Fruit fly (Drosophila melanogaster): ENCODE data around the gene CG32547.

Gene CG32547

DNA sequence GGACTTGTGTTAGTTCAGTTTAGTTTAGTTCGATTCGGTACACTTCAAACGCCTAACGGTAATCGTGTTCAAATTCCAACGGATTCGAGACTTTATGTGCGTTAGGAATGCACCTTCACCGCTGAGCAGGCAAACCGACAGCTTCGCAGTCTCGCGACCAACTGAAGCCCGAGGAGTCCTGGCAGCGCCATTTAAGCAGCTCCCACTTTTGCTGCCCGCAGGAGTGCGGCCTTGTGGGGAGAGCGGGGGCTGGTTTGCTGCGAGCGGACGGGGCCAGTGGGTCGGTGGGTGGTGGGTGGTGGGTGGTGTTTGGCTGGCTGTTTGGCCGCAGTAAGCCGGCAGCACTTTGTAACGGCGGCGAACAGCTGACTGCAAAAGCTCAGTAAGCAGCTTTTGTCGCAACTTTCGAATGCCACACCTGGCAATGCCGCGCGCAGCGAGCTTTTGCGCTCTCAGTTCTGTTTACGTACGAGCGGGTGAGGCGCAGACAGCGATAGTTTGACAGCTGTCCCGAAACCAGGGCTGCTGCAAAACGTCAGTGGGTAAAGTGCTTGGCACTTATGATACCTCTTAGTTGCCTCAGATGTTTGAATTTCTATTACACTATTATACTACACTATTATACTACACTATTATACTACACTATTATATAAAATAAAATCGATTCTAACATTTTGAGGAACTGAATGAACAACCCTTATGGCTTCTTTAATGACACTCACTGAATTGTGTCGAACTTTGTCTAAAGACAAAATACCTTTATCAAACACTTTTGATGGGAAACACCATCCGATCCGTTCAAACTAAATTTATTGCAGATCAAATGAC lies at the start of gene CG32547 (continued):
- TF ChIP-seq Lpt (GFP tag; optimal IDR thresholded peaks at IDR 0.05) (no peak), CG4820 (GFP tag; optimal IDR thresholded peaks at IDR 0.05) (no peak), Fer1 (GFP tag; optimal IDR thresholded peaks at IDR 0.05) (peak; percentile 51), crp (GFP tag; optimal IDR thresholded peaks at IDR 0.05) (peak in 1 of 2 experiments; percentile 78), Med (GFP tag) (peak; percentile 58), CG1792 (GFP tag; optimal IDR thresholded peaks at IDR 0.05) (no peak), CG12942 (GFP tag; optimal IDR thresholded peaks at IDR 0.05) (no peak), bcd (GFP tag; optimal IDR thresholded peaks at IDR 0.05) (no peak), CG10565 (GFP tag; optimal IDR thresholded peaks at IDR 0.05) (no peak), kah (GFP tag; optimal IDR thresholded peaks at IDR 0.05) (no peak), Lim3 (GFP tag; IDR thresholded peaks at IDR 0.05) (no peak), CG2875 (GFP tag; optimal IDR thresholded peaks at IDR 0.05) (no peak), nau (GFP tag; optimal IDR thresholded peaks at IDR 0.05) (peak; percentile 3), scrt (GFP tag; optimal IDR thresholded peaks at IDR 0.05) (peak; percentile 36), CG3281 (GFP tag; optimal IDR thresholded peaks at IDR 0.05) (peak; percentile 10), onecut (GFP tag; IDR thresholded peaks at IDR 0.05) (no peak), CG34224 (GFP tag; IDR thresholded peaks at IDR 0.05; ENCODE audit: partially characterized antibody) (peak; percentile 51; the same call in 2 of the 3 replicates), Rfx (GFP tag; IDR thresholded peaks at IDR 0.05) (peak; percentile 17; the same call in 1 of the 2 replicates), ci (GFP tag; IDR thresholded peaks at IDR 0.05) (0 out of 3 replicates have a peak, but pooled peaks have one; percentile 34), NK7.1 (GFP tag; optimal IDR thresholded peaks at IDR 0.05) (no peak), CG18011 (GFP tag; optimal IDR thresholded peaks at IDR 0.05) (no peak), CG17385 (GFP tag; optimal IDR thresholded peaks at IDR 0.05) (no peak), crc (GFP tag; optimal IDR thresholded peaks at IDR 0.05) (no peak), zfh1 (GFP tag; IDR thresholded peaks at IDR 0.05) (no peak), CG9215 (GFP tag; IDR thresholded peaks at IDR 0.05) (peak; percentile 92), cg (GFP tag; optimal IDR thresholded peaks at IDR 0.05) (no peak), CG12769 (tag; optimal IDR thresholded peaks at IDR 0.05) (peak; percentile 29), Tbp (GFP tag; optimal IDR thresholded peaks at IDR 0.05) (no peak), HHEX (GFP tag; optimal IDR thresholded peaks at IDR 0.05) (no peak), CG6765 (GFP tag; optimal IDR thresholded peaks at IDR 0.05) (no peak), Eip74EF (GFP tag; optimal IDR thresholded peaks at IDR 0.05) (no peak), psq (GFP tag; optimal IDR thresholded peaks at IDR 0.05) (peak; percentile 84), CG31365 (tag; optimal IDR thresholded peaks at IDR 0.05) (no peak), nerfin-2 (GFP tag; IDR thresholded peaks at IDR 0.05; ENCODE audit: partially characterized antibody) (no peak), CG7372 (GFP tag; IDR thresholded peaks at IDR 0.05) (no peak), Mes4 (GFP tag; optimal IDR thresholded peaks at IDR 0.05) (no peak), Sry-δ (GFP tag; optimal IDR thresholded peaks at IDR 0.05) (no peak), dmrt11E (tag; optimal IDR thresholded peaks at IDR 0.05) (no peak), CG9437 (GFP tag; optimal IDR thresholded peaks at IDR 0.05) (no peak), MESR4 (GFP tag; optimal IDR thresholded peaks at IDR 0.05) (no peak), CG10147 (GFP tag; optimal IDR thresholded peaks at IDR 0.05) (no peak), CG2129 (GFP tag; IDR thresholded peaks at IDR 0.05; ENCODE audit: partially characterized antibody) (no peak), Hr78 (GFP tag; optimal IDR thresholded peaks at IDR 0.05) (peak in 1 of 2 experiments; percentile 14), Hr51 (GFP tag; optimal IDR thresholded peaks at IDR 0.05) (peak in 1 of 2 experiments; percentile 17), Bteb2 (GFP tag; optimal IDR thresholded peaks at IDR 0.05) (no peak), D19A (tag; optimal IDR thresholded peaks at IDR 0.05) (no peak), ranshi (GFP tag; IDR thresholded peaks at IDR 0.05) (no peak), ems (GFP tag; optimal IDR thresholded peaks at IDR 0.05) (no peak)

Data from whole organism, embryonic.